Fruit fly (Drosophila melanogaster) S2 (cell line): ENCODE data around the gene CG15253.
"Not testable (repeated sequence)": the region's sequence is repeated elsewhere in the genome, so short reads cannot be mapped to it uniquely, and the experiment has no call there.

Experiments
- CG8478 ChIP-seq: fragments of >200 bp; optimal IDR thresholded peaks from 2 replicates; lab custom pipeline; 2018
- CTCF ChIP-seq, 2 experiments: fragments of >200 bp; optimal IDR thresholded peaks; 2 replicates each; lab custom pipeline; 2018

CG15253 gene

dm6 chr2L:15616251-15616650, at the start of gene CG15253:
TSS of gene CG15253 (minus strand) at chr2L:15616351.
- TF ChIP-seq CTCF (optimal IDR thresholded peaks at IDR 0.05; lab: Kevin White, UChicago) (no peak), CG8478 (lab: Kevin White, UChicago) (no peak)

- TF ChIP-seq CTCF (optimal IDR thresholded peaks at IDR 0.05; lab: Kevin White, UChicago); CG8478 (lab: Kevin White, UChicago): not testable (repeated sequence)
These were observed 44.6 kb upstream of the CG15253 start, which contains the start of gene CG18477 for dm6 chr2L:15660741-15661140. TSS of gene CG18477 (plus strand) at chr2L:15661041.

dm6 chr2L:15659374-15659773, 43.2 kb upstream of the CG15253 start, which contains the start of gene CG44141:
TSS of gene CG44141 (minus strand) at chr2L:15659474.
- TF ChIP-seq CG8478 (lab: Kevin White, UChicago); CTCF (optimal IDR thresholded peaks at IDR 0.05; lab: Kevin White, UChicago): not testable (repeated sequence)

- no peak for TF ChIP-seq CG8478 (lab: Kevin White, UChicago)
- peak; percentile 78 to 81 for TF ChIP-seq CTCF (optimal IDR thresholded peaks at IDR 0.05; lab: Kevin White, UChicago)
These were observed 27.6 kb upstream of the CG15253 start for dm6 chr2L:15643791-15644190.

dm6 chr2L:15641668-15642067, 25.5 kb upstream of the CG15253 start:
- TF ChIP-seq CG8478 (lab: Kevin White, UChicago) (no peak), CTCF (optimal IDR thresholded peaks at IDR 0.05; lab: Kevin White, UChicago) (no peak)

dm6 chr2L:15629596-15630168, 13.5 kb upstream of the CG15253 start, which contains the start of gene CG18480:
TSS of gene CG18480 (plus strand) at chr2L:15630002.
- TF ChIP-seq CG8478 (lab: Kevin White, UChicago) (no peak), CTCF (optimal IDR thresholded peaks at IDR 0.05; lab: Kevin White, UChicago) (no peak)

dm6 chr2L:15628378-15628777, 12.2 kb upstream of the CG15253 start, which contains the start of gene CG7631:
TSS of gene CG7631 (plus strand) at chr2L:15628678.
- TF ChIP-seq CTCF (optimal IDR thresholded peaks at IDR 0.05; lab: Kevin White, UChicago) (no peak), CG8478 (lab: Kevin White, UChicago) (no peak)

- no peak for TF ChIP-seq CTCF (optimal IDR thresholded peaks at IDR 0.05; lab: Kevin White, UChicago)
- no peak for TF ChIP-seq CG8478 (lab: Kevin White, UChicago)
These were observed 7.3 kb upstream of the CG15253 start, which contains the start of gene Or35a for dm6 chr2L:15623458-15623857. TSS of gene Or35a (minus strand) at chr2L:15623558.

dm6 chr2L:15616697-15617096, 546 bp upstream of the CG15253 start, which contains the start of gene CG11865:
TSS of gene CG11865 (plus strand) at chr2L:15616997.
- TF ChIP-seq CTCF (optimal IDR thresholded peaks at IDR 0.05; lab: Kevin White, UChicago) (no peak), CG8478 (lab: Kevin White, UChicago) (no peak)

dm6 chr2L:15614728-15615127, 1.4 kb downstream of the CG15253 start, which contains the start of gene CG15254:
TSS of gene CG15254 (minus strand) at chr2L:15614828.
- TF ChIP-seq CG8478 (lab: Kevin White, UChicago): no peak
- TF ChIP-seq CTCF (optimal IDR thresholded peaks at IDR 0.05; lab: Kevin White, UChicago): no peak

dm6 chr2L:15613285-15613912, 2.8 kb downstream of the CG15253 start, which contains the start of gene Semp1:
TSS of gene Semp1 (minus strand) at chr2L:15613335.
- no peak for TF ChIP-seq CG8478 (lab: Kevin White, UChicago)
- TF ChIP-seq CTCF (optimal IDR thresholded peaks at IDR 0.05; lab: Kevin White, UChicago): no peak

dm6 chr2L:15611669-15612308, 4.4 kb downstream of the CG15253 start, which contains the start of gene CG15255:
TSS of gene CG15255 (minus strand) at chr2L:15611719.
- TF ChIP-seq CTCF (optimal IDR thresholded peaks at IDR 0.05; lab: Kevin White, UChicago): no peak
- no peak for TF ChIP-seq CG8478 (lab: Kevin White, UChicago)

- TF ChIP-seq CG8478 (lab: Kevin White, UChicago) (no peak), CTCF (optimal IDR thresholded peaks at IDR 0.05; lab: Kevin White, UChicago) (no peak)
These were observed 7.0 kb downstream of the CG15253 start for dm6 chr2L:15609139-15609538.
